Worm (Caenorhabditis elegans) whole organism, midembryonic: Measurements from ENCODE around the gene dph-2.

Experiments used
- T22C8.4 ChIP-seq: fragments of 200-800 bp; sonication (Bioruptor generic); IDR thresholded peaks from 2 replicates; pipeline ENCODE4 v1.3.6; 2022; ENCODE audit warnings: missing genetic modification characterization, missing compliant biosample characterization
- cog-1 ChIP-seq: sonication (generic microtip); optimal IDR thresholded peaks from 2 replicates; lab custom pipeline; 2016; ENCODE audit warnings: missing genetic modification characterization, missing compliant biosample characterization
- flt-1 ChIP-seq: fragments of 200-800 bp; sonication (Bioruptor generic); IDR thresholded peaks from 2 replicates; pipeline ENCODE4 v1.3.6; 2022; ENCODE audit warnings: missing genetic modification characterization, missing compliant biosample characterization
- klf-2 ChIP-seq: fragments of 200-800 bp; sonication (Bioruptor generic); conservative IDR thresholded peaks from 2 replicates; pipeline ENCODE4 v1.3.6; 2022; ENCODE audit warnings: missing genetic modification reagents, missing genetic modification characterization, missing compliant biosample characterization
- med-1 ChIP-seq: sonication (generic microtip); optimal IDR thresholded peaks from 2 replicates; lab custom pipeline; 2017; ENCODE audit warnings: missing genetic modification characterization, mild to moderate bottlenecking, missing compliant biosample characterization, antibody characterized with exemption, missing genetic modification reagents; ENCODE audit not compliant: insufficient read depth
- ref-1 ChIP-seq: fragments of 200-800 bp; sonication (Bioruptor generic); conservative IDR thresholded peaks from 2 replicates; pipeline ENCODE4 v1.3.6; 2022; ENCODE audit warnings: missing genetic modification reagents, missing genetic modification characterization, missing compliant biosample characterization
- tab-1 ChIP-seq: fragments of 200-800 bp; sonication (Bioruptor generic); IDR thresholded peaks from 2 replicates; pipeline ENCODE4 v1.3.6; 2022; ENCODE audit warnings: missing genetic modification characterization, missing compliant biosample characterization
- ztf-23 ChIP-seq: fragments of 200-800 bp; sonication (Bioruptor generic); IDR thresholded peaks from 2 replicates; pipeline ENCODE4 v1.3.6; 2022; ENCODE audit warnings: missing genetic modification reagents, missing genetic modification characterization, missing compliant biosample characterization
- ztf-29 ChIP-seq: fragments of 200-800 bp; sonication (Bioruptor generic); IDR thresholded peaks from 2 replicates; pipeline ENCODE4 v1.3.6; 2022; ENCODE audit warnings: missing genetic modification reagents, missing genetic modification characterization, missing compliant biosample characterization

The dph-2 gene

DNA sequence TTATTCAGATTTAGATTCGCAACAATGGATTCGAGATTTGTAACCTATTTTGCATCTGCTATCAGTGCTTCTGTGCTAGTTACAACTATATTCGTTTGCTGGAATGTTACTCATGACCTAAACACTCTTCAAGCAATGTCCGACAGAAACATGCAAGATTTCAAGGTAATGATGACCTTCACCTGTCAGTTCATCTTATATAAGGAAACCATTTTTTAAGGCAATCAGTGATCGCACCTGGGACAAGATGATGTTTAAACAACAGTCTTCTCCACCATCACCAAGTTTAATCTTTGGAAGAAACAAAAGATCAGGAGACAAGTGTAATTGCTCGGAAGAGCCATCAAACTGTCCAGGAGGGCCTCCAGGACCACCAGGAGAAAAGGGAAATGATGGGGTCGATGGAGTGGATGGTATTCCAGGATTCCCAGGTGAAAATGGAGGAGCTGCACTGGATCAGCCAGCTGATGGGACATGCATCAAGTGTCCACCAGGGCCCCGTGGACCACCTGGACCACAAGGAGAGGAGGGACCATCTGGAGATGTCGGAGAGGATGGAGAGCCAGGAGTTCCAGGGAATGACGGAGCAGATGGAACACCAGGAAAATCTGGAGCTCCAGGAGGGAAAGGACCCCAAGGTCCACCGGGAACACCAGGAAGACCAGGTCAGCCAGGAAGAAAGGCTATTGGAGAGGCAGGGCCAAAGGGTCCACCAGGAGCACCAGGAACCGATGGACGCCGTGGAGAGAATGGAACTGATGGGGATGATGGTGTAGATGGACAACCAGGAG lies 10.3 kb downstream of the dph-2 start, which contains the start of gene col-79:
Gene col-79, plus strand, starts transcription at position 20 of the 791 bp plus-strand sequence.
- TF ChIP-seq T22C8.4 (no peak), ztf-23 (GFP tag; lab: Robert Waterston, UW) (0 out of 2 replicates have a peak, but pooled peaks have one; percentile 23)

DNA sequence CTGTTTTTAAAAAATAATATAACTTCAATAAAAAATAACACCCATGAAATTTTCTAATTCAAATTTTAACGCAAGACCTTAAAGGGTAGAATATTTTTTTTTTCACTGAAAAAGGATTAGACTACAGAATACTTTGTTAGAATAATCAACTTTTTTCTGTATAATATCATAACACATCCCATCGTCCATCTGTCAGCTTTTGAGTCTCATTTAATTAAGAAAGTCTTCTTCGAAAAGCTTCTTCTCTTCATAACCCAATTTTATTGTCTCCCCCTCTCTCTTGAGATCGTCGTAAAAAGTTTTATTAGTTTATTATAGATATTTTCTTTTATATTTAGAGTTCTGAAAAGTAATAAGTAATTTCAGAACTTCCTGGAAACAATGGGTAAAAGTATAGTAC lies 18.0 kb downstream of the dph-2 start:
- no peak for TF ChIP-seq cog-1 (tag; lab: Kevin White, UChicago)
- no peak for TF ChIP-seq ref-1 (GFP tag; lab: Robert Waterston, UW)

DNA sequence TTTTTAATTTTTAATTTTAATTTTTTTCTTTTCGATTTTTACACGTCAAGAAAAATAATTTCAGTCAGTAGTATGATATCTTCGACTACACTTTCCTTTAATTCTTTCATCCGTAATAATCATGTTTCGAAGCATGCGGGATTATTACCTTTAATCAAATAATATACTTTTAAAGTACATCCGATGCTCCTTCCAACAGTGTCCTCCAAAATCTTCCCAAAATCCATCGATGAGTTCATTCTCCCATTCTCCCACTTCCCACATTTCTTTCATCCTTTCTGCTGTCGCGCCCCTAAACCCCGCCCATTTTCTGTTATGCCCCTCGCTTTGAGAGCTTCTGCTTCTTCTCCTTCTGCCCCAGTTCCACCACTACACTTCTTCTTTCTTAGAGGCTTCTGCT lies 19.4 kb downstream of the dph-2 start, which contains the start of gene lgc-57:
Gene lgc-57, plus strand, starts transcription at position 301 of the 400 bp plus-strand sequence.
- TF ChIP-seq ref-1 (GFP tag; lab: Robert Waterston, UW) (no peak), T22C8.4 (no peak), tab-1 (GFP tag; lab: Robert Waterston, UW) (no peak), cog-1 (tag; lab: Kevin White, UChicago) (no peak), flt-1 (GFP tag; lab: Robert Waterston, UW) (no peak), klf-2 (GFP tag; lab: Robert Waterston, UW) (no peak), ztf-29 (no peak), ztf-23 (GFP tag; lab: Robert Waterston, UW) (no peak), med-1 (GFP tag; lab: Kevin White, UChicago) (no peak)

DNA sequence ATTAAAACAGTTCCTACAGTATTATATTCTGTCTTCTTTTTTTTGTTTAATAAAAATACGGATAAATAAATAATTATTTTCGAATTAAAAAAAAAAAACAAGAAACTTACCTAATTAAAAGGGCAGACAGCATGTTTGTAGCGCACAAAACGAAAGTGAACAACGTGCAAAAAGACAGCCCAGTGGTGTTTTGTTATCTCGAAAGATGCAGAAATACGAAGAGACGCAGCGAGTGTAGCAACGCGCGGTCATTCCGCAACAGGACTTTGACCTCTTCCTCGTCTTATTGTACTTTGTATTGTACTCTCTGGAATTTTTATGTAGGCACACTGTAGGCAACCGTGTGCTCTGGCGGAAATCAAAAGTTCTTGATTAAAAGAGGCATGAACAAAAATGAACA lies 20.4 kb downstream of the dph-2 start, which contains the start of gene gbh-1:
Gene gbh-1, minus strand, starts transcription at position 149 of the 400 bp plus-strand sequence.
- TF ChIP-seq ref-1 (GFP tag; lab: Robert Waterston, UW) (no peak), flt-1 (GFP tag; lab: Robert Waterston, UW) (no peak), tab-1 (GFP tag; lab: Robert Waterston, UW) (no peak), ztf-23 (GFP tag; lab: Robert Waterston, UW) (no peak), T22C8.4 (no peak), med-1 (GFP tag; lab: Kevin White, UChicago) (no peak), ztf-29 (no peak), cog-1 (tag; lab: Kevin White, UChicago) (no peak), klf-2 (GFP tag; lab: Robert Waterston, UW) (no peak)

DNA sequence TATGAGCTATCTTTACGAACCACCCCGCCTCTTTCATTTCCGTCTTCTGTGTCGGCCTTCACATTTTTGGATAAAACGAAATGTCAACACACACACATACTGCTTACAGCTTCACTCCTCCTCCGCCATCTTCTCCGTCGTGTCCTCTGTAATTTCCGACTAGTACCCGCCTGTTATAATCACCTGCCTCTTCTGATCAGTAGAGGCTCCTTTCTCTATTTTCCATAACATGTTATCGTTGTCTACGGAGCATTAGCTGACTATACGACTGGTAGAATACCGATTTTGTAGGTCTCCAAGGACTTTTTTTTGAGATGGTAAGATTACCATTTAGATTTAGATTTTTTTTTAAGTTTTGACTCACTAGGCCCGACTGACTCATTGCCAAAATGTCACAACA lies 29.1 kb downstream of the dph-2 start:
- no peak for TF ChIP-seq ztf-29
- no peak for TF ChIP-seq med-1 (GFP tag; lab: Kevin White, UChicago)
- TF ChIP-seq cog-1 (tag; lab: Kevin White, UChicago) = no peak
- TF ChIP-seq ref-1 (GFP tag; lab: Robert Waterston, UW) = no peak
- TF ChIP-seq klf-2 (GFP tag; lab: Robert Waterston, UW) = no peak
- TF ChIP-seq T22C8.4 = no peak
- TF ChIP-seq flt-1 (GFP tag; lab: Robert Waterston, UW) = no peak
- TF ChIP-seq ztf-23 (GFP tag; lab: Robert Waterston, UW) = no peak
- no peak for TF ChIP-seq tab-1 (GFP tag; lab: Robert Waterston, UW)

DNA sequence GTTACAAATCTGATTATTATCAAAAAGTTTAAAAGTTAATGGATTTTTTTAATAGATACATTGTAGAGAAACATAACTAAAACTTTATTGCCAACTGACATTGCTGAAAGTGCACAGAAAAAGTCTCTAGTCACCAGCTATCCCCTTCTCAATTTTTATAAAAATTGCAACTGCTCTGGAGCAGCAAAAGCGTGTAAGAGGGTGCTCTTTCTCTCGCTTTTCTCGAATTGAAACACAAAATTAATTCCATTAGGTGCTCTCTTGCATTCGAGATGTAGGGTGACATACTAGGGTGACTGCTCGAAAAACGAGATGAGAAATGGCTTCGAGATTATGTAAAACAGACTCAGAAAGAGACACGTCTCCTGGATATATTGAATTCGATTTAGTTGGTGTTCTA lies 33.5 kb downstream of the dph-2 start:
- TF ChIP-seq ztf-29 (no peak), med-1 (GFP tag; lab: Kevin White, UChicago) (no peak), flt-1 (GFP tag; lab: Robert Waterston, UW) (no peak), klf-2 (GFP tag; lab: Robert Waterston, UW) (no peak), ref-1 (GFP tag; lab: Robert Waterston, UW) (no peak), T22C8.4 (no peak), cog-1 (tag; lab: Kevin White, UChicago) (no peak), tab-1 (GFP tag; lab: Robert Waterston, UW) (no peak), ztf-23 (GFP tag; lab: Robert Waterston, UW) (no peak)

DNA sequence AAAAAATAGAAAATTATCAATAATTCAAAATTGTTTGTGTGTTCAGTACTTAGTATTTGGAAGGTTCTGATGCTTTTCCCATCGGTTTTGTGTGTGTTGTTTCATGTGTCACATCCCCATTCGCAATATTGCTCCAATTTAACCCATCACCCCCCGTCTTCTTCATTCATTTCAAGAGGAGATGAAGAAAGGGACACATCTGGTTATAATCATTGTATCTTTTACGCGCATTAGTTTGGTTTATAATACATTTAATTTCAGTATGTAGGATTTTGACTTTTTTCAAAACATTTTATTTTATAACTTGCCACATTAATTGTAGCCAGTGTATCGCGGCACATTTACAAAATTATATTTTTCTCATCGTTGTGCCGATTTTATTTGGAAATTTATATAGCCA lies 34.0 kb downstream of the dph-2 start:
- TF ChIP-seq cog-1 (tag; lab: Kevin White, UChicago) (no peak), ztf-29 (no peak), klf-2 (GFP tag; lab: Robert Waterston, UW) (no peak), ref-1 (GFP tag; lab: Robert Waterston, UW) (no peak), flt-1 (GFP tag; lab: Robert Waterston, UW) (no peak), med-1 (GFP tag; lab: Kevin White, UChicago) (no peak), T22C8.4 (no peak), tab-1 (GFP tag; lab: Robert Waterston, UW) (no peak), ztf-23 (GFP tag; lab: Robert Waterston, UW) (no peak)

DNA sequence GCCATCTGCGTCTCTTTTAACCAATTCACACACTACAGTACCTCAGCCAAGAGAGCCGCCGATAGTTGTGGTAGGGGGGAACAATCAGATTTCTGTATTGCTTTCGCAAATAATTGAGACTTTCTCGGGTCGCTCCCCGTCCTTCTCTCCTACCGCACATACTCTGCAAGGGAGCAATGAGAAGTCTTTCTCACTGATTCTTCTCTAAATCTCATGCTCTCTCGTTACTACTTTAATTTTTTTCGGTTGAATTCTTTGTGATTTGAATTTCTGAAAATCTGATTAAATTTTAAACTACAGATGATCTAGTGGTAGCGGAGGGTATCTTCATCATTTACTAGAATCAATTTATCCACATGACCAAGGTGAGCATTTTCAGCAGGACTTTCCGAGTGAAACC lies 38.8 kb downstream of the dph-2 start, which contains the start of gene ptb-1:
Gene ptb-1, plus strand, starts transcription at position 301 of the 400 bp plus-strand sequence.
- TF ChIP-seq klf-2 (GFP tag; lab: Robert Waterston, UW) (no peak), T22C8.4 (no peak), ztf-23 (GFP tag; lab: Robert Waterston, UW) (no peak), cog-1 (tag; lab: Kevin White, UChicago) (no peak), tab-1 (GFP tag; lab: Robert Waterston, UW) (no peak), ref-1 (GFP tag; lab: Robert Waterston, UW) (no peak), ztf-29 (no peak), med-1 (GFP tag; lab: Kevin White, UChicago) (no peak), flt-1 (GFP tag; lab: Robert Waterston, UW) (no peak)

DNA sequence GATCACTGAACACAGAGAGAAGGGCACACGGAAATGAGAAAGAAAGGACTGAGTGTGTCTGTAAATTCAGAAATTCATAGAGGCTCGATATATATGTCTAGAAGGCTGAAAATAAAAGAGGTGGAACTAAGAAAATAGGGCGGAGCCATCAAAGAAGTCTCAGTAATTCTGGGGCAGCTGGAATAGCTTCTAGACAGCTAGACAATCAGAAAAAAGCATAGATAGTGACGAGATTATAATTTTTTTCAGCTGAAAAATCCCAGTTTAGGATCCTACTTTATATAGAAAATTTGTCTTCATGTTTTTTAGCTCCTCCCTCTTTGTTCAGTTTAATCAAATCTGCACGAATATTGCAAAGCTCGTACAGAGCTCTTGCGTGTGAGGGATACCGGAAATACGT lies 49.1 kb downstream of the dph-2 start, which contains the start of gene D2089.3:
Gene D2089.3, minus strand, starts transcription at position 101 of the 400 bp plus-strand sequence.
- TF ChIP-seq ztf-23 (GFP tag; lab: Robert Waterston, UW) (no peak), med-1 (GFP tag; lab: Kevin White, UChicago) (no peak), klf-2 (GFP tag; lab: Robert Waterston, UW) (no peak), tab-1 (GFP tag; lab: Robert Waterston, UW) (no peak), cog-1 (tag; lab: Kevin White, UChicago) (no peak), T22C8.4 (no peak), ref-1 (GFP tag; lab: Robert Waterston, UW) (no peak), flt-1 (GFP tag; lab: Robert Waterston, UW) (no peak), ztf-29 (no peak)
